Worm (Caenorhabditis elegans) whole organism, late embryonic: ENCODE measurements around the gene E02H1.5.

Experiments used
- C08G9.2 ChIP-seq: sonication (generic microtip); optimal IDR thresholded peaks from 2 replicates; lab custom pipeline; 2016; ENCODE audit warnings: mild to moderate bottlenecking, missing genetic modification characterization, moderate library complexity, missing compliant biosample characterization
- C38D4.7 ChIP-seq: fragments of 200-800 bp; sonication (Bioruptor generic); optimal IDR thresholded peaks from 2 replicates; lab custom pipeline; 2018; ENCODE audit warnings: mild to moderate bottlenecking, missing genetic modification characterization, moderate library complexity, missing compliant biosample characterization
- K02D7.2 ChIP-seq: sonication (generic microtip); optimal IDR thresholded peaks from 2 replicates; lab custom pipeline; 2017; ENCODE audit warnings: mild to moderate bottlenecking, missing genetic modification characterization, missing compliant biosample characterization
- K09A11.1 ChIP-seq: sonication (generic microtip); optimal IDR thresholded peaks from 2 replicates; lab custom pipeline; 2017; ENCODE audit warnings: antibody characterized with exemption, mild to moderate bottlenecking, missing genetic modification characterization, missing compliant biosample characterization; ENCODE audit not compliant: insufficient read depth
- T23F11.4 ChIP-seq: fragments of 200-800 bp; sonication (Bioruptor generic); optimal IDR thresholded peaks from 2 replicates; lab custom pipeline; 2018; ENCODE audit warnings: mild to moderate bottlenecking, missing genetic modification characterization, missing compliant biosample characterization
- ceh-14 ChIP-seq: sonication (generic microtip); optimal IDR thresholded peaks from 2 replicates; lab custom pipeline; 2016; ENCODE audit warnings: missing genotype, missing genetic modification characterization, missing compliant biosample characterization
- ceh-18 ChIP-seq: sonication (generic microtip); optimal IDR thresholded peaks from 2 replicates; lab custom pipeline; 2016; ENCODE audit warnings: missing genetic modification characterization, missing compliant biosample characterization
- ceh-2 ChIP-seq: sonication (generic microtip); optimal IDR thresholded peaks from 2 replicates; lab custom pipeline; 2016; ENCODE audit warnings: missing genotype, missing genetic modification characterization, missing compliant biosample characterization
- ceh-22 ChIP-seq: sonication (generic microtip); optimal IDR thresholded peaks from 2 replicates; lab custom pipeline; 2017; ENCODE audit warnings: missing biosample characterization, missing genetic modification characterization
- ceh-30 ChIP-seq: fragments of 150-350 bp; optimal IDR thresholded peaks from 2 replicates; lab custom pipeline; 2014; ENCODE audit warnings: missing biosample characterization, missing genetic modification characterization
- ceh-34 ChIP-seq: sonication (generic microtip); optimal IDR thresholded peaks from 2 replicates; lab custom pipeline; 2016; ENCODE audit warnings: mild to moderate bottlenecking, missing genetic modification characterization, missing compliant biosample characterization
- ceh-48 ChIP-seq: sonication (generic microtip); optimal IDR thresholded peaks from 2 replicates; lab custom pipeline; 2016; ENCODE audit warnings: missing genetic modification characterization, inconsistent platforms, missing compliant biosample characterization
- ceh-6 ChIP-seq: fragments of 200-800 bp; sonication (Bioruptor generic); optimal IDR thresholded peaks from 2 replicates; lab custom pipeline; 2018; ENCODE audit warnings: mild to moderate bottlenecking, missing genetic modification characterization, missing compliant biosample characterization
- dve-1 ChIP-seq: sonication (generic microtip); optimal IDR thresholded peaks from 2 replicates; lab custom pipeline; 2017; ENCODE audit warnings: antibody characterized with exemption, mild to moderate bottlenecking, missing genetic modification characterization, missing compliant biosample characterization
- elt-2 ChIP-seq: sonication (generic microtip); optimal IDR thresholded peaks from 2 replicates; lab custom pipeline; 2016; ENCODE audit warnings: missing genetic modification reagents, missing genetic modification characterization, missing compliant biosample characterization
- elt-4 ChIP-seq: sonication (generic microtip); optimal IDR thresholded peaks from 2 replicates; lab custom pipeline; 2016; ENCODE audit warnings: missing genetic modification characterization, missing compliant biosample characterization
- eyg-1 ChIP-seq: sonication (generic microtip); optimal IDR thresholded peaks from 2 replicates; lab custom pipeline; 2016; ENCODE audit warnings: missing genotype, missing genetic modification characterization, missing compliant biosample characterization
- fkh-6 ChIP-seq: sonication (generic microtip); optimal IDR thresholded peaks from 2 replicates; lab custom pipeline; 2016; ENCODE audit warnings: missing genetic modification characterization, missing compliant biosample characterization
- gmeb-2 ChIP-seq: sonication (generic microtip); optimal IDR thresholded peaks from 2 replicates; lab custom pipeline; 2016; ENCODE audit warnings: missing genetic modification characterization, inconsistent platforms, missing compliant biosample characterization
- hlh-13 ChIP-seq: fragments of 200-800 bp; sonication (Bioruptor generic); optimal IDR thresholded peaks from 2 replicates; lab custom pipeline; 2018; ENCODE audit warnings: mild to moderate bottlenecking, missing genetic modification characterization, missing compliant biosample characterization
- hlh-30 ChIP-seq: sonication (generic microtip); optimal IDR thresholded peaks from 2 replicates; lab custom pipeline; 2017; ENCODE audit warnings: antibody characterized with exemption, missing genetic modification characterization, missing compliant biosample characterization; ENCODE audit not compliant: insufficient read depth
- hlh-6 ChIP-seq: sonication (generic microtip); optimal IDR thresholded peaks from 2 replicates; lab custom pipeline; 2016; ENCODE audit warnings: missing genotype, missing genetic modification characterization, missing compliant biosample characterization
- hlh-8 ChIP-seq: sonication (generic microtip); optimal IDR thresholded peaks from 2 replicates; lab custom pipeline; 2016; ENCODE audit warnings: missing genotype, missing genetic modification characterization, missing compliant biosample characterization
- lin-11 ChIP-seq: fragments of 200-800 bp; sonication (Bioruptor generic); optimal IDR thresholded peaks from 2 replicates; lab custom pipeline; 2018; ENCODE audit warnings: mild to moderate bottlenecking, missing genetic modification characterization, missing compliant biosample characterization
- madf-2 ChIP-seq: sonication (generic microtip); optimal IDR thresholded peaks from 2 replicates; lab custom pipeline; 2017; ENCODE audit warnings: missing genetic modification characterization, missing compliant biosample characterization
- nfya-1 ChIP-seq: sonication (generic microtip); optimal IDR thresholded peaks from 2 replicates; lab custom pipeline; 2017; ENCODE audit warnings: missing genetic modification characterization, mild to moderate bottlenecking, missing compliant biosample characterization, antibody characterized with exemption, moderate library complexity
- nhr-11 ChIP-seq: fragments of 150-350 bp; optimal IDR thresholded peaks from 2 replicates; lab custom pipeline; 2014; ENCODE audit warnings: missing biosample characterization, missing genetic modification characterization
- pax-1 ChIP-seq: fragments of 150-350 bp; optimal IDR thresholded peaks from 2 replicates; lab custom pipeline; 2014; ENCODE audit warnings: missing biosample characterization, missing genetic modification characterization
- pha-2 ChIP-seq: sonication (generic microtip); optimal IDR thresholded peaks from 2 replicates; lab custom pipeline; 2017; ENCODE audit warnings: mild to moderate bottlenecking, missing genetic modification characterization, missing compliant biosample characterization
- pha-4 ChIP-seq: fragments of 150-350 bp; optimal IDR thresholded peaks from 2 replicates; lab custom pipeline; 2018; ENCODE audit warnings: missing biosample characterization, missing genetic modification reagents, missing genetic modification characterization
- pqm-1 ChIP-seq: sonication (generic microtip); optimal IDR thresholded peaks from 2 replicates; lab custom pipeline; 2016; ENCODE audit warnings: missing genetic modification characterization, missing compliant biosample characterization
- pros-1 ChIP-seq: fragments of 150-350 bp; optimal IDR thresholded peaks from 2 replicates; lab custom pipeline; 2014; ENCODE audit warnings: missing biosample characterization, missing genetic modification reagents, missing genetic modification characterization
- ref-2 ChIP-seq: sonication (generic microtip); optimal IDR thresholded peaks from 2 replicates; lab custom pipeline; 2016; ENCODE audit warnings: missing genetic modification characterization, missing compliant biosample characterization
- rnt-1 ChIP-seq: sonication (generic microtip); optimal IDR thresholded peaks from 2 replicates; lab custom pipeline; 2016; ENCODE audit warnings: missing genetic modification characterization, missing compliant biosample characterization
- tbx-2 ChIP-seq: sonication (generic microtip); optimal IDR thresholded peaks from 2 replicates; lab custom pipeline; 2016; ENCODE audit warnings: missing genetic modification characterization, missing compliant biosample characterization
- ttx-3 ChIP-seq: sonication (generic microtip); optimal IDR thresholded peaks from 2 replicates; lab custom pipeline; 2016; ENCODE audit warnings: missing genetic modification reagents, missing genetic modification characterization, missing compliant biosample characterization
- unc-3 ChIP-seq, 2 experiments: fragments of 200-800 bp in 1 of 2; sonication (Bioruptor generic) in 1 of 2; sonication (generic microtip) in 1 of 2; conservative IDR thresholded peaks in 1 of 2; optimal IDR thresholded peaks in 1 of 2; 2 replicates each; pipeline versions ENCODE4 v1.3.6 to Lab custom; 2016 to 2022; ENCODE audit warnings: missing compliant biosample characterization in 2 of 2, missing genetic modification characterization in 2 of 2, missing genetic modification reagents in 1 of 2
- unc-42 ChIP-seq: sonication (generic microtip); optimal IDR thresholded peaks from 2 replicates; lab custom pipeline; 2016; ENCODE audit warnings: missing genotype, missing genetic modification characterization, missing compliant biosample characterization
- ztf-16 ChIP-seq: sonication (generic microtip); optimal IDR thresholded peaks from 2 replicates; lab custom pipeline; 2017; ENCODE audit warnings: missing genetic modification characterization, missing compliant biosample characterization

The E02H1.5 gene

ce11 chrII:9591071-9591470 lies 4.0 kb upstream of the E02H1.5 start, which contains the start of the genes E02H1.1 and tag-124 (continued):
- no peak for TF ChIP-seq ceh-22 (tag; lab: Kevin White, UChicago)
- no peak for TF ChIP-seq pros-1 (tag; lab: Kevin White, UChicago)
- no peak for TF ChIP-seq lin-11 (tag; lab: Kevin White, UChicago)
- peak; percentile 58 for TF ChIP-seq rnt-1 (tag; lab: Kevin White, UChicago)
- TF ChIP-seq gmeb-2 (tag; lab: Kevin White, UChicago) = no peak
- TF ChIP-seq C38D4.7 (GFP tag; lab: Kevin White, UChicago) = no peak
- peak; percentile 56 for TF ChIP-seq elt-2
- no peak for TF ChIP-seq K09A11.1 (tag; lab: Kevin White, UChicago)
- TF ChIP-seq ttx-3 (tag; lab: Kevin White, UChicago) = no peak
- TF ChIP-seq ceh-18 = no peak
- TF ChIP-seq ztf-16 = no peak
- TF ChIP-seq ceh-2 (tag; lab: Kevin White, UChicago) = peak; percentile 93
- TF ChIP-seq ceh-6 (GFP tag; lab: Kevin White, UChicago) = no peak
- peak; percentile 45 for TF ChIP-seq fkh-6 (tag; lab: Kevin White, UChicago)
- peak; percentile 18 for TF ChIP-seq ceh-34
- no peak for TF ChIP-seq pax-1 (tag; lab: Kevin White, UChicago)
- no peak for TF ChIP-seq nhr-11 (tag; lab: Kevin White, UChicago)
- TF ChIP-seq pha-4 = no peak
- peak; percentile 1 for TF ChIP-seq eyg-1 (tag; lab: Kevin White, UChicago)
- TF ChIP-seq C08G9.2 (tag; lab: Kevin White, UChicago) = peak; percentile 93
- no peak for TF ChIP-seq pqm-1 (tag; lab: Kevin White, UChicago)
- TF ChIP-seq tbx-2 (tag; lab: Kevin White, UChicago) = peak; percentile 71
- TF ChIP-seq pha-2 = no peak
- no peak for TF ChIP-seq hlh-13 (GFP tag; lab: Kevin White, UChicago)
- no peak for TF ChIP-seq dve-1 (tag; lab: Kevin White, UChicago)
- no peak for TF ChIP-seq hlh-30 (tag; lab: Kevin White, UChicago)
- TF ChIP-seq madf-2 (tag; lab: Kevin White, UChicago) = no peak
- no peak for TF ChIP-seq ceh-14 (tag; lab: Kevin White, UChicago)
- TF ChIP-seq K02D7.2 (tag; lab: Kevin White, UChicago) = no peak
- TF ChIP-seq ceh-30 (tag; lab: Kevin White, UChicago) = no peak
- TF ChIP-seq ref-2 = peak; percentile 81
- no peak for TF ChIP-seq ceh-48
- TF ChIP-seq hlh-8 (tag; lab: Kevin White, UChicago) = peak; percentile 60
- peak; percentile 74 for TF ChIP-seq hlh-6 (tag; lab: Kevin White, UChicago)
- peak; percentile 13 for TF ChIP-seq unc-42
- no peak for TF ChIP-seq elt-4 (tag; lab: Kevin White, UChicago)
- TF ChIP-seq, all 69 proteins: peak for 22

ce11 chrII:9592737-9593136 lies 2.3 kb upstream of the E02H1.5 start, which contains the start of gene parp-2:
Gene parp-2, plus strand, starts transcription at chrII:9593037.
- TF ChIP-seq ceh-48 (no peak), pqm-1 (tag; lab: Kevin White, UChicago) (no peak), unc-3 (GFP tag; conservative IDR thresholded peaks at IDR 0.05; lab: Robert Waterston, UW) (no peak), unc-3 (tag; optimal IDR thresholded peaks at IDR 0.05; lab: Kevin White, UChicago) (no peak), C08G9.2 (tag; lab: Kevin White, UChicago) (no peak), K02D7.2 (tag; lab: Kevin White, UChicago) (no peak), eyg-1 (tag; lab: Kevin White, UChicago) (no peak), nfya-1 (tag; lab: Kevin White, UChicago) (no peak), T23F11.4 (GFP tag; lab: Kevin White, UChicago) (no peak), hlh-30 (tag; lab: Kevin White, UChicago) (no peak)
